Fruit fly (Drosophila melanogaster): Measurements from ENCODE around the gene CG1958.

The CG1958 gene

dm6 chrX:7228599-7228998, 38.1 kb upstream of the CG1958 start (continued):
- no peak for TF ChIP-seq pros (GFP tag; optimal IDR thresholded peaks at IDR 0.05)

DNA sequence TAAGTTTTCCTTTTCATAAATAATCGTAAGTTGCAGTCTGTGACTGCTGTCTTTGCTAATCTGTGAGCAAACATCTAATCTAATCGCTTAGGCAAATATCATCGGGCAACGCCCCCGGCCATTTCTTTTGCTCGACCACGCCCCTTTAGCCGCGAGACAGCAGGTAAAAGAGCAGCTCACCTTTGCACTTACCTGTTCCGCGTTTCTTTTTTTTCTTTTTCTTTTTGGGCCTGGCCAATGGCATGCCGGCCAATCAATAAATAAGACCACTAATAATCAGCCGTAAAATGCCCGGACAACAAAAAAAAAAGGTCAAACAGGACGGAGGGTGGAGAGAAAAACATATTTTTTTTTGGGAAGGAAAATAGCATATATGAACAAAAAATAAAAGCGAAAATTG, 36.1 kb upstream of the CG1958 start:
- no peak for TF ChIP-seq sim (GFP tag; IDR thresholded peaks at IDR 0.05)
- TF ChIP-seq Nf-YB (GFP tag; optimal IDR thresholded peaks at IDR 0.05): peak; percentile 92
- TF ChIP-seq gcm2 (GFP tag; optimal IDR thresholded peaks at IDR 0.05): no peak
- no peak for TF ChIP-seq Med (GFP tag)
- TF ChIP-seq sqz (GFP tag; optimal IDR thresholded peaks at IDR 0.05): peak; percentile 59
- no peak for TF ChIP-seq CG1603 (tag; optimal IDR thresholded peaks at IDR 0.05)
- TF ChIP-seq D19B (GFP tag; optimal IDR thresholded peaks at IDR 0.05): no peak
- peak; percentile 81 for TF ChIP-seq Nf-YC (tag; optimal IDR thresholded peaks at IDR 0.05)
- TF ChIP-seq sens (GFP tag): no peak
- TF ChIP-seq disco-r (GFP tag; optimal IDR thresholded peaks at IDR 0.05): no peak
- TF ChIP-seq vfl (GFP tag; optimal IDR thresholded peaks at IDR 0.05): no peak
- peak; percentile 29; the same call in 1 of the 3 replicates for TF ChIP-seq otp (GFP tag; IDR thresholded peaks at IDR 0.05)
- no peak for TF ChIP-seq her (GFP tag; optimal IDR thresholded peaks at IDR 0.05)
- TF ChIP-seq CG8944 (GFP tag; optimal IDR thresholded peaks at IDR 0.05): no peak
- no peak for TF ChIP-seq emc (GFP tag; optimal IDR thresholded peaks at IDR 0.05)
- TF ChIP-seq CG6254 (GFP tag; optimal IDR thresholded peaks at IDR 0.05): no peak

DNA sequence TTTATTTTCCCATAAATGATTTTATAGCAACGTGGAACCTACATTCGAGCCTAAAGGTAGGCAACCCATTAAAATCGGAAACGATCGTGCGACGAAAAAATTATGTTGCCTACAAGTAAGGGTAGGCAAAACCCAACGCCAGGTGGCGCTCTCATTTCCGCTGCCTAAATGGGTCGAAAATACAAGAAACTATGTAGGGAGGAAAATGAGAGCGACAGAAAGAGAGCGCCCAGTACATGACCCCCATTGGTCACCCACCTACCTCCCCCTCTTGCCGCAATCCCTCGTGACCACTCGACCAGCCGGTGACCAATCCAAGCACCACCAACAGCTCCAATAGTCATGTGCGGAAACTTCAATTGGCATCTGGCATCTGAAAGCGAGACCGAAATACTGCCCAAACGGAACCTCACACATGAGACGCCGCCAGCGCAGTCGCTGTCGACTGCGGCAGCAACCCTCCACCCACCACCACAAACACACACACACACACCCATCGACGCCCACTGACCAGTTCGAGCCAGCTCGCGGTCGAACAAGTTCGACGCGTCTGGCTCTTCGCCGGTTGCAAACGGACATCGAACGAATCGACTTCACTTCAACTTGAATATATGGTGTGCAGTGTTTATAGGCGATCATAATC, 24.6 kb upstream of the CG1958 start:
- peak; percentile 79 for TF ChIP-seq zen (tag; optimal IDR thresholded peaks at IDR 0.05)
- TF ChIP-seq CG10565 (GFP tag; optimal IDR thresholded peaks at IDR 0.05): peak; percentile 18
- peak; percentile 61 for TF ChIP-seq CG6854 (GFP tag; optimal IDR thresholded peaks at IDR 0.05)
- peak; percentile 73 for TF ChIP-seq BtbVII (GFP tag; optimal IDR thresholded peaks at IDR 0.05)
- TF ChIP-seq al (GFP tag; IDR thresholded peaks at IDR 0.05): peak; percentile 41; the same call in 1 of the 2 replicates
- TF ChIP-seq dm (GFP tag; optimal IDR thresholded peaks at IDR 0.05): peak; percentile 75
- TF ChIP-seq psq (GFP tag; optimal IDR thresholded peaks at IDR 0.05): peak; percentile 59
- peak; percentile 69 for TF ChIP-seq btn (GFP tag; optimal IDR thresholded peaks at IDR 0.05)
- TF ChIP-seq cad (GFP tag; optimal IDR thresholded peaks at IDR 0.05): no peak
- TF ChIP-seq CG7271 (tag; optimal IDR thresholded peaks at IDR 0.05): peak; percentile 91
- TF ChIP-seq CG15073 (GFP tag; optimal IDR thresholded peaks at IDR 0.05): no peak
- peak; percentile 74 for TF ChIP-seq CG15601 (tag; optimal IDR thresholded peaks at IDR 0.05)
- TF ChIP-seq odd (GFP tag; optimal IDR thresholded peaks at IDR 0.05): peak; percentile 80
- peak; percentile 56; the same call in 1 of the 2 replicates for TF ChIP-seq CG4360 (GFP tag; IDR thresholded peaks at IDR 0.05)
- peak; percentile 94 for TF ChIP-seq Dip2 (GFP tag; IDR thresholded peaks at IDR 0.05)
- no peak for TF ChIP-seq abd-A (tag; optimal IDR thresholded peaks at IDR 0.05)
- peak; percentile 68 for TF ChIP-seq CG10267 (tag; optimal IDR thresholded peaks at IDR 0.05)
- peak; percentile 73 for TF ChIP-seq Sox102F (GFP tag; optimal IDR thresholded peaks at IDR 0.05)
- TF ChIP-seq Mes4 (GFP tag; optimal IDR thresholded peaks at IDR 0.05): peak; percentile 88
- TF ChIP-seq vnd (GFP tag; IDR thresholded peaks at IDR 0.05; ENCODE audit: partially characterized antibody): no peak
- TF ChIP-seq CG8924 (tag; optimal IDR thresholded peaks at IDR 0.05): peak; percentile 24
- TF ChIP-seq CG15514 (GFP tag; optimal IDR thresholded peaks at IDR 0.05): peak; percentile 70
- TF ChIP-seq CG9215 (GFP tag; IDR thresholded peaks at IDR 0.05): 0 out of 2 replicates have a peak, but pooled peaks have one; percentile 23
- TF ChIP-seq CG30431 (GFP tag; optimal IDR thresholded peaks at IDR 0.05): peak; percentile 85
- no peak for TF ChIP-seq CG14860 (GFP tag; IDR thresholded peaks at IDR 0.05; ENCODE audit: partially characterized antibody)
- TF ChIP-seq gem (tag; optimal IDR thresholded peaks at IDR 0.05): peak; percentile 67
- TF ChIP-seq hb (GFP tag; IDR thresholded peaks at IDR 0.05; ENCODE audit: partially characterized antibody): no peak
- TF ChIP-seq pan (optimal IDR thresholded peaks at IDR 0.05): no peak
- TF ChIP-seq pan (GFP tag; optimal IDR thresholded peaks at IDR 0.05 in 1 of 2, IDR thresholded peaks at IDR 0.05 in 1 of 2): peak in 1 of 2 experiments; percentile 81
- TF ChIP-seq Myb (GFP tag; optimal IDR thresholded peaks at IDR 0.05): peak; percentile 55
- peak; percentile 48 for TF ChIP-seq CG15011 (GFP tag; optimal IDR thresholded peaks at IDR 0.05)

All from whole organism, embryonic.